Worm (Caenorhabditis elegans): ENCODE measurements around the gene F59A7.14.

F59A7.14 gene

DNA sequence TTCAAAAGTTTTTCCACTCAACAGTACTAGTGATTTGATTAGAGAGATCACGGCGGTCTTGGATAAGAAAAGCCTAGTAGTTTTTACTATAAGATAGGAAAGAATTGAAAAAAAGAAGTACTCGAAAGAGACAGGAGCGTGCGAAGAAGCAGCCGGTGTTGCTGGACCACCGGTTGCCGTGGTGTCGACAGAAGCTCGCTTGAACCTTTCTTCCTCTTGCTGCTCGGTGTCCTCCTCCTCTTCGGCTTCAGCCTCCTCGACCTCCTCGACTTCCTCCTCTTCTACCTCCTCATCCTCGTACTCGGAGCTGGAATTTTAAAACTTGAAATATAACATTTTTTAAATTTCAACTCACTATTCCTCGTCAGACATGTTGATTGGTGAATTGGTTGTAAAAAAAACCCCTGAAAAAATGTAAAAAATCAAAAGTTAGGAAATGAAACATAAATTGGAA, 26.2 kb upstream of the F59A7.14 start, which contains the start of gene tnt-4:
TSS of gene tnt-4 (minus strand) at position 404 of the 454 bp plus-strand sequence.
- TF ChIP-seq ztf-11 (tag; optimal IDR thresholded peaks at IDR 0.05) (no peak), unc-62 (GFP tag; optimal IDR thresholded peaks at IDR 0.05) (no peak), nhr-11 (tag; optimal IDR thresholded peaks at IDR 0.05) (no peak), nhr-6 (tag; optimal IDR thresholded peaks at IDR 0.05) (no peak)

DNA sequence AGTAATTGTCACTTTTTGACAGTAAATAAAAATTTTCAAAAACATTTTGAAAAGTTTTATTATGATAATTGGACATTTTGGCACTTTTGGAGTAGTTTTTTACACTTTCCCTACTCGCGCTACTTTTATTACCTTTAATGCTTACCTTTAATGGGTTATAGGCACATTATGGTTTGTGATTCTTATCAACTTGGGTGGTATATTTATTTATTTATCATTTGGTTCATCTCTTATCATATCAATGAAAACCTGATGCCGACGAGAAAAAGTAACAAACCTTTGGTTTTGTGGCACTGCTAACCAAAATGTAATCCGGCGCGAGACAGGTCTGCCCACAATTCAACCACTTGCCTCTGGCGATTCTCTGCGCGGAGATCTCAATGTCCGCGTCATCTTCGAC, 20.4 kb upstream of the F59A7.14 start:
- TF ChIP-seq skn-1 (tag; optimal IDR thresholded peaks at IDR 0.05) (no peak), alr-1 (tag; optimal IDR thresholded peaks at IDR 0.05) (no peak), blmp-1 (tag; optimal IDR thresholded peaks at IDR 0.05; ENCODE audit: insufficient read depth) (no peak), nhr-12 (tag; optimal IDR thresholded peaks at IDR 0.05) (no peak), sma-9 (GFP tag; optimal IDR thresholded peaks at IDR 0.05) (peak; percentile 6), sma-9 (tag; optimal IDR thresholded peaks at IDR 0.05) (no peak)

DNA sequence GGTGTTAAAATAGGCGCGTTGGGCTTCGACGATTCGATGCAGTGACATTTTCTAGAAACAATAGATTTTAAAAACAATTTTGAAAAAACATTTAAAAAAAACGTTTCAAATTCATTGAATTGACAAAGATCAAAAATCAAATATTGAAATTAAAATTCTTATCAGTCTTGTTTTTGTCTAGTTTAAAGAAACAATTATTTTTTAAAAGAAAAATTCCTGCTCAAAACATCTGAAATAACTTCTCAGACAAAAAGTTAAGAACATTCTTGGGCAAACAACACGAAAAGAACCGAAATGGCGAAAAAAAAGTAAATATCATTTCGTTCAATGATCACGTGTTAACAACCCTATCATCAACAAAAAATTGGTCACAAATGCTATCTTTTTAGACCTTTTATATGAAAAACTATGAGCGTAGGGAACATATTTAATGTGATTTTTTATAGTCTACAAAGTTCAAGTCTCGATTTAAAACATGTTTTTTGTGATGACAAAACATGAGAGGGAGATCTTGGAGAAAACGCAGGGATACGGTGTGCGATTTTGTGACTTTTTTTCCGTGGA, 19.2 kb upstream of the F59A7.14 start, which contains the start of gene alh-5:
TSS of gene alh-5 (minus strand) at position 51 of the 564 bp plus-strand sequence.
- TF ChIP-seq elt-3 (tag; optimal IDR thresholded peaks at IDR 0.05) = no peak
- TF ChIP-seq ceh-82 (tag; optimal IDR thresholded peaks at IDR 0.05) = no peak
- no peak for TF ChIP-seq egl-27 (tag; optimal IDR thresholded peaks at IDR 0.05)
- TF ChIP-seq sma-9 (GFP tag; optimal IDR thresholded peaks at IDR 0.05) = peak; percentile 34
- no peak for TF ChIP-seq sma-9 (tag; optimal IDR thresholded peaks at IDR 0.05)
- TF ChIP-seq crh-2 (tag; optimal IDR thresholded peaks at IDR 0.05) = peak; percentile 2
- TF ChIP-seq R02D3.7 (tag; optimal IDR thresholded peaks at IDR 0.05) = no peak

DNA sequence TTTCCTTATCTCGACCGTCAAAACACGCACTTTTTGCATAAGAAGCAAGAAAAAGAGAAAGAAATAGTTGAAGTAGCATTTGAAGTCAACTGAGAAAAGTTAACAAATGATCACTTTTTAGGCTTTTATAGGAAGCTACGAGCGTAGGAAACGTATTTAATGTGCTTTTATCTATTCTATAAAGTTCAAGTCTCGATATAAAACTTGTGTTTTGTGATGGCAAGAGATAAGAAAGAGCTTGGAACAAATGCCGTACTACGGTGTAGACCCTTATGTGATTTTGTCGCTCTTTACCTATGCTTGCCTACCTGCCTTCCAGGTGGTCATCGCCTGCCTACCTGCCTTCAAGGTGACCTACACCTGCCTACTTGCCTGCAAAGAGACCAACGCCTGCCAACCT, 14.6 kb upstream of the F59A7.14 start, which contains the start of gene clec-206:
TSS of gene clec-206 (minus strand) at position 101 of the 400 bp plus-strand sequence.
- TF ChIP-seq gmeb-1 (tag; optimal IDR thresholded peaks at IDR 0.05) (no peak), ceh-82 (tag; optimal IDR thresholded peaks at IDR 0.05) (no peak), ztf-1 (GFP tag; conservative IDR thresholded peaks at IDR 0.05) (no peak), nhr-237 (tag; optimal IDR thresholded peaks at IDR 0.05) (no peak), egl-27 (tag; optimal IDR thresholded peaks at IDR 0.05) (no peak), C34F6.9 (tag; optimal IDR thresholded peaks at IDR 0.05) (no peak), sma-3 (GFP tag; optimal IDR thresholded peaks at IDR 0.05) (no peak), sma-9 (GFP tag; optimal IDR thresholded peaks at IDR 0.05) (no peak), sma-9 (tag; optimal IDR thresholded peaks at IDR 0.05) (no peak), ama-1 (optimal IDR thresholded peaks at IDR 0.05) (no peak), unc-62 (GFP tag; optimal IDR thresholded peaks at IDR 0.05) (no peak), ztf-4 (tag; optimal IDR thresholded peaks at IDR 0.05) (no peak), F13H6.1 (tag; optimal IDR thresholded peaks at IDR 0.05) (no peak), Y55F3AM.14 (GFP tag; optimal IDR thresholded peaks at IDR 0.05) (no peak)

DNA sequence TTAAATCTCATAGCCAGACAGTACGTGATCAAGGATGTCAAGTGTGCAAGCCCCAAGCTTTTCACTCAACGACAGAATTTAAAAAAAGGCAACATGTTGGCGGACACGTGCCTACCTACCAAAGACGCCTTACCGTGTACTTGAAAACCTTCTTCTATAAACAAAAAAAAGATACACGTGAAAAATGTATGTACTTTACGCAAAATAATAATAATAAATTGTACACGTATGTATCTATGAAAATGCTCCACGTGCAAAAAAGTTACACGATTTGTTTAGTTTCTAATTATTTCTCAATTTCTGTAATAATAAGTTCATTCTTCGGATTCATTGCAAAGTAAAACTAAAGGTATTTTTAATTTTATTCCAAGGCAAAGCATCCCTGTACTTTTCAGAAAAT, 14.1 kb upstream of the F59A7.14 start, which contains the start of gene cysl-4:
TSS of gene cysl-4 (plus strand) at position 301 of the 400 bp plus-strand sequence.
- TF ChIP-seq lin-11 (tag; optimal IDR thresholded peaks at IDR 0.05) = no peak
- no peak for TF ChIP-seq snpc-4 (tag; optimal IDR thresholded peaks at IDR 0.05)
- TF ChIP-seq C34F6.9 (tag; optimal IDR thresholded peaks at IDR 0.05) = no peak
- no peak for TF ChIP-seq R02D3.7 (tag; optimal IDR thresholded peaks at IDR 0.05)
- TF ChIP-seq nhr-21 (tag; optimal IDR thresholded peaks at IDR 0.05) = no peak
- no peak for TF ChIP-seq egl-27 (tag; optimal IDR thresholded peaks at IDR 0.05)

DNA sequence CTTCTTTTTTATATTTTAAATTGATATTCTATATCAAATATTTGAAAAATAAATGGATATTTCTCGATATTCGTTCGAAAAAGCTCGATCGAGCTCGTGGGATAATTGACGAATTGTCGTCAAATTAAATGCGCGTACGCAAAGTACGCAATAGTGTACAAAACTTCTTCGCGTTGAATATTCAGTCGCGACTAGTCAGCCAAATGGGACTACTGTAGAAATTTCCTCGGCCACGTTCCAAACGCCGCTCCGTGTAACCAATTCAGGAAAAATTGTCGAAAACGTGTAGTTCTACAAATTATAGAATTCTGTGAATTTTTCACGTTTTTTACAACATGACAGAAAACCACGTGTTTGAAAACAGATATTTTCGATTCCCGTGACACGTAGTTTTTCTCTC, 10.4 kb upstream of the F59A7.14 start:
- TF ChIP-seq crh-2 (tag; optimal IDR thresholded peaks at IDR 0.05) = peak; percentile 1
- TF ChIP-seq ztf-11 (tag; optimal IDR thresholded peaks at IDR 0.05) = no peak
- TF ChIP-seq sma-9 (GFP tag; optimal IDR thresholded peaks at IDR 0.05) = peak; percentile 33
- no peak for TF ChIP-seq sma-9 (tag; optimal IDR thresholded peaks at IDR 0.05)
- TF ChIP-seq lsy-2 (tag; optimal IDR thresholded peaks at IDR 0.05) = peak; percentile 73 to 96
- TF ChIP-seq nhr-21 (tag; optimal IDR thresholded peaks at IDR 0.05) = peak; percentile 15
- TF ChIP-seq ama-1 (optimal IDR thresholded peaks at IDR 0.05) = no peak
- peak; percentile 9 for TF ChIP-seq C34F6.9 (tag; optimal IDR thresholded peaks at IDR 0.05)
- no peak for TF ChIP-seq sem-4 (tag; optimal IDR thresholded peaks at IDR 0.05)
- peak; percentile 42 for TF ChIP-seq gmeb-1 (tag; optimal IDR thresholded peaks at IDR 0.05)
- peak; percentile 75 for TF ChIP-seq unc-55 (GFP tag; optimal IDR thresholded peaks at IDR 0.05)
- TF ChIP-seq nhr-6 (tag; optimal IDR thresholded peaks at IDR 0.05) = no peak
- no peak for TF ChIP-seq nhr-10 (tag; optimal IDR thresholded peaks at IDR 0.05)
- no peak for TF ChIP-seq lin-39 (tag; optimal IDR thresholded peaks at IDR 0.05)
- peak; percentile 66 for TF ChIP-seq nhr-129 (tag; optimal IDR thresholded peaks at IDR 0.05)
- TF ChIP-seq Y55F3AM.14 (GFP tag; optimal IDR thresholded peaks at IDR 0.05) = no peak
- TF ChIP-seq sma-3 (GFP tag; optimal IDR thresholded peaks at IDR 0.05) = peak; percentile 68
- no peak for TF ChIP-seq aly-2 (tag; optimal IDR thresholded peaks at IDR 0.05)
- no peak for TF ChIP-seq nhr-237 (tag; optimal IDR thresholded peaks at IDR 0.05)
- TF ChIP-seq unc-62 (GFP tag; optimal IDR thresholded peaks at IDR 0.05) = no peak
